Worm (Caenorhabditis elegans): ENCODE data around the gene dlc-4.

DNA sequence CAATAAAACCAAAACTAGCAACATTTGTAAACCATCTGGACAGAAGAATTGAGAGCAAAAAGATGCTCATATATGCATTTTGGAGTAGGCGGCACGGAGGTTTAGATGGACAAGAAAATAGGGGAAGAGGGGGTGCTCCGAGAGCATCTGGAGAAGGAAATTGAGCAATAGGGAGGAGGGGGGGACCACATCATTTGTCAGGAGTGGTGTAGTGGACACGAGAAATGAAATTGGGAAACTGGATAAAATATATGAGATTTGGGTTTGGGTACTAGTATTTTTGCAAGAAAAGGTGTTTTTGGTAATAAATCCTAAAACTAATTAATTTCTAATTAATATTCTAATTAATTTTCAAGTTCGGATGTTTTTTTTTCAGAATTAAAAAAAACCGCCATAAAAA lies 34.1 kb downstream of the dlc-4 start, which contains the start of gene Y51H4A.1:
- TF ChIP-seq flt-1 (GFP tag; IDR thresholded peaks at IDR 0.05) (no peak), hmg-4 (GFP tag; optimal IDR thresholded peaks at IDR 0.05) (no peak), ets-7 (tag; optimal IDR thresholded peaks at IDR 0.05) (no peak), ama-1 (optimal IDR thresholded peaks at IDR 0.05) (no peak), scrt-1 (GFP tag; IDR thresholded peaks at IDR 0.05) (no peak), hnd-1 (tag; optimal IDR thresholded peaks at IDR 0.05) (no peak), tbx-11 (GFP tag; IDR thresholded peaks at IDR 0.05) (no peak), F13C5.2 (tag; optimal IDR thresholded peaks at IDR 0.05) (no peak), tbx-37 (GFP tag; conservative IDR thresholded peaks at IDR 0.05) (0 out of 2 replicates have a peak, but pooled peaks have one; percentile 20), tra-4 (tag; optimal IDR thresholded peaks at IDR 0.05) (no peak), aly-1 (tag; optimal IDR thresholded peaks at IDR 0.05) (no peak)

Data from whole organism, early embryonic.